Fruit fly (Drosophila melanogaster): ENCODE measurements around the gene CG34299.

The CG34299 gene

dm6 chr3R:30224577-30224976 lies 24.8 kb upstream of the CG34299 start:
- TF ChIP-seq noc (tag; optimal IDR thresholded peaks at IDR 0.05): no peak

DNA sequence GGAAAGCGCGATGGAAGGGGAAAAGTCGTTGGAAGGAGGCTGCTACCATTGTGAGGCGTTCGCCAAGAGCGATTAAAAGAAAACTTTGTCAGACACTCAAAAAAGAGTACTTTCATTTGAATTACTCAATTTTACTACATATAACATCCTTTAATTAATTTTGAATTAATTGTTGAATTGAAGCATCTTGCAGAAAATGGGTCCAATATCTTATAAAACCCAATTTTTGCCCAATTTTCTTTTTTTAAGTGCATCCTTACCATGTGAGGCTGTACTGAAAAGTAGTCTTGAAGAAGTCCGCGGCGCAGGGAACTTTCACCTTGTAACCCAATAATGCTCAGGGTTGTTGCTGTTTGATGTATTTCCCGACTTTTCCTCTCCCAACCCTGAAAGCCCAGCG lies 14.1 kb upstream of the CG34299 start:
- TF ChIP-seq noc (tag; optimal IDR thresholded peaks at IDR 0.05): no peak

DNA sequence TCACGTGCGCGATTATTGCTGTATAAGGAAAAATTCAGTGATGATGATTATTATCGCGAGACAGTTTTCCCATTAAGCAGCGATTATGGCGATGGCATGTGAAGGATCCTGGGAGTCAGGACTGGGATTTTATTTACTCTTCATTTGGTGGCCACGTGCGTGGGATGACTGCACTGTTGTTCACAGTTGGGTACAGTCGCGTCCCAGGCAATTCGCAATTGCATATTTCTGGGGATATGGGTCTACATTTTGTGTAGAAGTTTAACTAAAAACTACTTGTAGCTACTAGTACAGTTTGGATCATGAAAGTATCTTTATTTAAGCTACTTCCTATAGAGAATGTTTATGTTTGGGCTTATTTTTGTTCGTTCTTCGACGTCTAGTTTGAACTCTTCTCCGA lies 12.4 kb upstream of the CG34299 start:
- TF ChIP-seq noc (tag; optimal IDR thresholded peaks at IDR 0.05): no peak

DNA sequence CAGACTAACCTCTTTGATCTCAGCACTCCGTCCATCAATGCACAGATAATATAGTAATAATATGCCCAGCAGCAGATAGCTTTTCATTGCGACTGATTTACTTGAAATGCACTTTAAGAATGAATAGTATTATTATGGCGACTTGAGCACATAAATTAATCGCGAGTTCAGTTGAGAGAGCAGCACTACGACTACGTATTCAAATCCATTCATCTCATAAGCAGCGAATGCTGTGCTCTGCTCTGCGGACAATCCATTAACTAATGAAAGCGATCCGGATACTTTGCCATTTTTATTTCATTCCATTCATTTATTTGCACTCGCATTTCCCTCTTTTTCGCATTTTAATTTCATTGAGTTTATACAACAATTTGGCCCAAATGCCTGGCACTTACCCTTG lies 11.7 kb upstream of the CG34299 start, which contains the start of gene CG43448:
Gene CG43448, minus strand, starts transcription at position 101 of the 400 bp plus-strand sequence.
- no peak for TF ChIP-seq noc (tag; optimal IDR thresholded peaks at IDR 0.05)

DNA sequence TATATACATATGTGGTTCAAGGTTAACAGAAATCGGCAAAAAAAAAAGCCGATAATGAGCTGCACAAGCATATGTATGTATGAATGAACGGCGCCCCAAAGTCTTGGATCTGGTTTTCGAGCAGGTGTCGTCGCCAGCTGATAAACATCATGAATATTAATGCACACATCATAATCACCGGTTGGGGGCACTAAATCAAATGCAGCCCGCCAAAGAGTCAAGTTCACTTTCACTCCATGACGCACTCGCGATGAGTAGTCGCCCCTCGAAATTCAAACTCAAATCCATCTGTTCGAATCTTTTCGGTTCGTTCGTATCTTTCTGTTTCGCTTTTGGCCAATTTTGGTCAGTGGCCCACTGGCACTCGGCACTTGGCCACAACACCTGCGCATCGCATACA lies 9.1 kb upstream of the CG34299 start:
- TF ChIP-seq noc (tag; optimal IDR thresholded peaks at IDR 0.05): no peak

dm6 chr3R:30243262-30243815 lies 6.0 kb upstream of the CG34299 start, which contains the start of gene CG9737:
CG9737 (minus strand) TSS chr3R:30243312.
- TF ChIP-seq noc (tag; optimal IDR thresholded peaks at IDR 0.05): no peak

dm6 chr3R:30245739-30246589 lies 3.4 kb upstream of the CG34299 start:
- no peak for TF ChIP-seq noc (tag; optimal IDR thresholded peaks at IDR 0.05)

DNA sequence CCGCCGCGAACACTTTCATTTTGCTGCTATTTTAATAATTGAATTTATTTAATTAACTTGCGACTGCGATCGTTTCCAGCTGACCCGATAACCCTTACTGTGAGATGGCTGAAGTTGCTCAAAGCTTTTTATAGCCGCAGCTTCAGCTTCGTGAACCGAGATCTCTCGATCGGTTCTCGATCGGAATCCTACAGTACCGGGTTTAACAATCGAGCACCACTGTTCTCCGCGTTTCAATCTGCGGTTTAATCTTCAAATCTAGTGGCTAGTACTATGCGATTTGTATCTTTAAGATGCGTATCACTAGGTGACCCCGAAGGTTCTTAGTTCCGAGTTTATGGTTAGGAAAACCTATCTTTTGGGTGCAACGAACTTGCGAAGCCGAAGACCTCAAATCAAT lies 2.8 kb upstream of the CG34299 start, which contains the start of gene CG9733:
Gene CG9733, minus strand, starts transcription at position 101 of the 400 bp plus-strand sequence.
- TF ChIP-seq noc (tag; optimal IDR thresholded peaks at IDR 0.05): no peak

- peak; percentile 48 for TF ChIP-seq noc (tag; optimal IDR thresholded peaks at IDR 0.05)
Measured at dm6 chr3R:30247802-30248363, 1.5 kb upstream of the CG34299 start.

- no peak for TF ChIP-seq noc (tag; optimal IDR thresholded peaks at IDR 0.05)
Measured at dm6 chr3R:30248565-30248964, 818 bp upstream of the CG34299 start.

DNA sequence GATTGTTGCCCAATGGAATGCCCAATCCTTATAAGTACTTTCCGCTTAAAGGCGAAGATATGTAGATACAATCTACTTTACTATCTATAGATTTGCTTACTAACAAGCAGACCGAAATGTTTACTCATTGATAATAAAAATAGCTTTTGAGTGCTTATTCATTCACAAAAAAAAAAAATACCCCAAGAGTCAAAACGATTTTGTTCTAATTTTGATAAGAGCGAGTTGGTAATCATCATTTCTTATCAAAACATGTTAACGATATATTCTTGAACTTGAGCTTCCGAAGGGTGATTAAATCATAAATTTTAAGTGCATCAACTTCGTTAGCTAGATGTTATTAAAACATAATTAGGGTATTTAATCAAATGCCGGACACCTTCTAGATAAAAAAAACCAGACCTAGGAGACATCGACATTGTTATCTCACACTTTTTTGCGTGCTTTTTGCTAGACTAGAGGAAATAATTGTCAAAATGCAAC lies 1.2 kb downstream of the CG34299 start, which contains the start of gene CG9682:
Gene CG9682, plus strand, starts transcription at position 433 of the 483 bp plus-strand sequence.
- TF ChIP-seq noc (tag; optimal IDR thresholded peaks at IDR 0.05): no peak

DNA sequence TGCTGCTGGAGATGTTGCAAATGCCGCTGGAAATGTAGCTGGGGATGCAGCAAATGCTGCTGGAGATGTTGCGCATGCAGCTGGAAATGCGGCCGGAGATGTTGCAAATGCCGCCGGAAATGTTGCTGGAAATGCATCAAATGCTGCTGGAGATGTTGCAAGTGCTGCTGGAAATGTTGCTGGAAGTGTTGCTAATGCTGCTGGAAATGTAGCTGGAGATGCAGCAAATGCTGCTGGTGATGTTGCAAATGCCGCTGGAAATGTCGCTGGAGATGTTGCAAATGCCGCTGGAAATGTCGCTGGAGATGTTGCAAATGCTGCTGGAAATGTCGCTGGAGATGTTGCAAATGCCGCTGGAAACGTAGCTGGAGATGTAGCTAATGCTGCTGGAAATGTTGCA lies 2.9 kb downstream of the CG34299 start:
- no peak for TF ChIP-seq noc (tag; optimal IDR thresholded peaks at IDR 0.05)

DNA sequence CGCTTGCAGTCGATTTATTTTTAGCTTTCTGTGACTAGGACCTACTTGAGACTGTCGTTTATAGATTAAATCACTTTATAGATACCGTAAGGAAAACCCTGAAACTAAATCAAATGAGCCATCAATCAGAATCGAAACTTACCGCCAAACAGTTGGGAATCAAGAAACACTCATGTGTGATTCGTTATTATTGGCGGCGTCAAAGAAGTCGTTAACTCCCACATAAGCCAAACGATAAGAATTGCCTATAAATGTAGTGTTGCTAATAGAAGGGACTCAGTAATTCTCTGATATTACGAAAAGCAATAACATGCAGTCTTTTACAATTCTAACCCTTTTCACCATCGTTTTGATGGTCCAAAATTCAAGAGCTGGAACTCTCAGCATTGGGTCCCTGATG lies 3.5 kb downstream of the CG34299 start, which contains the start of gene CG18404:
Gene CG18404, plus strand, starts transcription at position 301 of the 400 bp plus-strand sequence.
- TF ChIP-seq noc (tag; optimal IDR thresholded peaks at IDR 0.05): no peak

dm6 chr3R:30255255-30256121 lies 6.1 kb downstream of the CG34299 start:
- no peak for TF ChIP-seq noc (tag; optimal IDR thresholded peaks at IDR 0.05)

dm6 chr3R:30256233-30256632 lies 6.8 kb downstream of the CG34299 start:
- no peak for TF ChIP-seq noc (tag; optimal IDR thresholded peaks at IDR 0.05)

Data from whole organism, larva.